Worm (Caenorhabditis elegans): ENCODE data around the gene mab-9.

mab-9 gene

ce11 chrII:508603-509002 is 7.2 kb upstream of the mab-9 start:
- TF ChIP-seq him-1 (tag; optimal IDR thresholded peaks at IDR 0.05) (no peak), F57A8.1 (GFP tag; optimal IDR thresholded peaks at IDR 0.05) (no peak), hlh-12 (tag; optimal IDR thresholded peaks at IDR 0.05) (no peak), C17E4.6 (GFP tag; IDR thresholded peaks at IDR 0.05) (no peak), hrde-1 (tag; optimal IDR thresholded peaks at IDR 0.05; ENCODE audit: borderline replicate concordance) (no peak), B0035.1 (tag; optimal IDR thresholded peaks at IDR 0.05) (no peak), egl-44 (GFP tag; IDR thresholded peaks at IDR 0.05) (no peak), ets-4 (GFP tag; optimal IDR thresholded peaks at IDR 0.05) (no peak), rpc-1 (optimal IDR thresholded peaks at IDR 0.05) (no peak), rpc-1 (tag; optimal IDR thresholded peaks at IDR 0.05) (no peak), madf-6 (GFP tag; IDR thresholded peaks at IDR 0.05) (no peak), sptf-2 (GFP tag; optimal IDR thresholded peaks at IDR 0.05) (no peak), lin-26 (GFP tag; IDR thresholded peaks at IDR 0.05) (no peak), dpl-1 (GFP tag; optimal IDR thresholded peaks at IDR 0.05) (no peak), lin-40 (tag; optimal IDR thresholded peaks at IDR 0.05) (no peak), madf-10 (tag; optimal IDR thresholded peaks at IDR 0.05) (no peak), zfh-2 (GFP tag; conservative IDR thresholded peaks at IDR 0.05) (no peak), athp-1 (tag; optimal IDR thresholded peaks at IDR 0.05) (no peak)

- TF ChIP-seq atf-7 (tag; optimal IDR thresholded peaks at IDR 0.05) (no peak), ceh-40 (GFP tag; IDR thresholded peaks at IDR 0.05) (no peak), Y56A3A.18 (GFP tag; IDR thresholded peaks at IDR 0.05) (no peak), sea-2 (GFP tag; IDR thresholded peaks at IDR 0.05) (no peak), ztf-22 (GFP tag; optimal IDR thresholded peaks at IDR 0.05) (no peak), snpc-1.1 (tag; optimal IDR thresholded peaks at IDR 0.05; ENCODE audit: insufficient read depth) (no peak)
Measured at ce11 chrII:509230-509629, 6.6 kb upstream of the mab-9 start, which contains the start of gene srh-105. srh-105 (minus strand) TSS chrII:509330.

ce11 chrII:511968-512367 is 3.9 kb upstream of the mab-9 start:
- no peak for TF ChIP-seq tbx-9 (tag; optimal IDR thresholded peaks at IDR 0.05; ENCODE audit: borderline replicate concordance)
- no peak for TF ChIP-seq D2030.7 (GFP tag; IDR thresholded peaks at IDR 0.05)
- TF ChIP-seq zim-3 (tag; optimal IDR thresholded peaks at IDR 0.05): no peak
- TF ChIP-seq rcor-1 (GFP tag; IDR thresholded peaks at IDR 0.05): no peak
- TF ChIP-seq madf-6 (GFP tag; IDR thresholded peaks at IDR 0.05): no peak
- no peak for TF ChIP-seq athp-1 (tag; optimal IDR thresholded peaks at IDR 0.05)
- TF ChIP-seq lin-40 (tag; optimal IDR thresholded peaks at IDR 0.05): no peak
- TF ChIP-seq lag-1 (GFP tag; IDR thresholded peaks at IDR 0.05): no peak
- no peak for TF ChIP-seq lsl-1 (GFP tag; optimal IDR thresholded peaks at IDR 0.05)
- no peak for TF ChIP-seq chd-7 (tag; optimal IDR thresholded peaks at IDR 0.05)
- TF ChIP-seq aptf-2 (GFP tag; conservative IDR thresholded peaks at IDR 0.05): no peak
- no peak for TF ChIP-seq sdz-38 (tag; optimal IDR thresholded peaks at IDR 0.05)

ce11 chrII:512630-513029 is 3.2 kb upstream of the mab-9 start:
- TF ChIP-seq snpc-4 (GFP tag; optimal IDR thresholded peaks at IDR 0.05) (no peak), snpc-4 (tag; optimal IDR thresholded peaks at IDR 0.05) (no peak), sptf-2 (GFP tag; optimal IDR thresholded peaks at IDR 0.05) (no peak), xnd-1 (tag; optimal IDR thresholded peaks at IDR 0.05) (no peak), lin-35 (GFP tag; optimal IDR thresholded peaks at IDR 0.05) (no peak), bed-2 (GFP tag; IDR thresholded peaks at IDR 0.05) (no peak), cebp-1 (GFP tag; IDR thresholded peaks at IDR 0.05) (no peak), cebp-1 (tag; optimal IDR thresholded peaks at IDR 0.05) (no peak), mes-4 (tag; optimal IDR thresholded peaks at IDR 0.05) (no peak), aptf-3 (GFP tag; IDR thresholded peaks at IDR 0.05) (no peak), ceh-79 (tag; optimal IDR thresholded peaks at IDR 0.05) (no peak), aptf-2 (GFP tag; conservative IDR thresholded peaks at IDR 0.05) (no peak), ztf-25 (GFP tag; IDR thresholded peaks at IDR 0.05) (no peak), Y56A3A.18 (GFP tag; IDR thresholded peaks at IDR 0.05) (no peak), die-1 (tag; optimal IDR thresholded peaks at IDR 0.05) (no peak), athp-1 (tag; optimal IDR thresholded peaks at IDR 0.05) (no peak), zim-3 (tag; optimal IDR thresholded peaks at IDR 0.05) (no peak), ccch-3 (GFP tag; optimal IDR thresholded peaks at IDR 0.05) (no peak), ceh-100 (GFP tag; IDR thresholded peaks at IDR 0.05) (no peak)
